Fruit fly (Drosophila melanogaster) Kc167 (cell line): ENCODE measurements around the gene CG5167.

Experiments
- Myc ChIP-seq: fragments of >200 bp; optimal IDR thresholded peaks from 2 replicates; lab custom pipeline; 2017; ENCODE audit warnings: missing external identifiers
- Sin3A ChIP-seq: fragments of >200 bp; optimal IDR thresholded peaks from 2 replicates; lab custom pipeline; 2018; ENCODE audit warnings: missing external identifiers
- h ChIP-seq: fragments of >200 bp; optimal IDR thresholded peaks from 3 replicates; lab custom pipeline; 2018; ENCODE audit warnings: missing external identifiers
- insv ChIP-seq: fragments of >200 bp; optimal IDR thresholded peaks from 3 replicates; lab custom pipeline; 2018; ENCODE audit warnings: missing external identifiers
- psq ChIP-seq: fragments of >200 bp; optimal IDR thresholded peaks from 2 replicates; lab custom pipeline; 2017; ENCODE audit warnings: missing external identifiers
- ttk ChIP-seq: sonication (Bioruptor generic); optimal IDR thresholded peaks from 2 replicates; lab custom pipeline; 2017; ENCODE audit warnings: missing external identifiers

The CG5167 gene

dm6 chr3R:12405928-12406234, 451 bp upstream of the CG5167 start, which contains the start of gene Cyp9f2:
Cyp9f2 (minus strand) TSS chr3R:12406028.
- TF ChIP-seq Myc (lab: Kevin White, UChicago) (no peak), Sin3A (no peak), psq (lab: Kevin White, UChicago) (no peak)

DNA sequence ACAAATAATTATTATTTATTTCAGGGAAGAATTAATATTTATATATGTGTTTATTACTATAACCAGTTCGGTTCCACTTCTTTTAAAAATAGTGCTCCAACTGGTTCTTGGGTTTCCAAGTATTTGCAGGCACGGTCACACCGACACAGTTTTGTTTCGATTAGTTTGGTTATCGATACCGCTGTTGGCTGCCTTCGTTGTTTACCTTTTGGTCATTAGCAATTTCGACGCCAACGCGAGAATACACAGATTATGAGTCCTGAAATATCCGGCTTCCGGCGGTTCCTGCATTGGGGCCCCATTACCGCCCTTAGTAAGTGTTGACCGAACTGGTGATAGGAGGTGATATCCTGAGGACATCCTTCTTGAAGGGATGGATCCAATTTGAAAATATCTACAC, 1.8 kb downstream of the CG5167 start, which contains the start of gene CG5196:
Gene CG5196 (plus strand): TSS at position 157 of the 400 bp plus-strand sequence.
- TF ChIP-seq psq (lab: Kevin White, UChicago) (no peak), h (no peak), Myc (lab: Kevin White, UChicago) (no peak), Sin3A (no peak), ttk (lab: Kevin White, UChicago) (no peak), insv (lab: Kevin White, UChicago) (no peak)

DNA sequence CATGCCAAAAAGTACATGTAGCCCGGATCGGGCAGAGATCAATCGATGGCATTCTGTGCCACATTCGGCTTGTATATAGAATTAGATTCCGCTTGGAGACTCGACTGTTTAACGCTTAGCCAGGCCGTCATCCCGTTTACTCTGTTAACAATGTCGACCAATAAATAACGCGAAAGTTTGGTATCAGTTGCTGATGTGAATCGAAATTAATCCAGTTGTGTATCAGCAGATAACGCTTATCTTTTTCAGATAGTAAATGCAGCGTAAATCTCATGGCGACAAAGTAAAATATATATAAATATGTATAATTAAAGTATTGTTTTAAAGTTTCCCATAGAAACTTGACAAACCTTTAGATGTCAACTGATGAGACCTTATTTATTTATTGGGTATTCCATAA, 5.1 kb downstream of the CG5167 start:
- TF ChIP-seq ttk (lab: Kevin White, UChicago) (no peak), Sin3A (no peak), insv (lab: Kevin White, UChicago) (no peak), psq (lab: Kevin White, UChicago) (no peak), h (no peak), Myc (lab: Kevin White, UChicago) (no peak)

DNA sequence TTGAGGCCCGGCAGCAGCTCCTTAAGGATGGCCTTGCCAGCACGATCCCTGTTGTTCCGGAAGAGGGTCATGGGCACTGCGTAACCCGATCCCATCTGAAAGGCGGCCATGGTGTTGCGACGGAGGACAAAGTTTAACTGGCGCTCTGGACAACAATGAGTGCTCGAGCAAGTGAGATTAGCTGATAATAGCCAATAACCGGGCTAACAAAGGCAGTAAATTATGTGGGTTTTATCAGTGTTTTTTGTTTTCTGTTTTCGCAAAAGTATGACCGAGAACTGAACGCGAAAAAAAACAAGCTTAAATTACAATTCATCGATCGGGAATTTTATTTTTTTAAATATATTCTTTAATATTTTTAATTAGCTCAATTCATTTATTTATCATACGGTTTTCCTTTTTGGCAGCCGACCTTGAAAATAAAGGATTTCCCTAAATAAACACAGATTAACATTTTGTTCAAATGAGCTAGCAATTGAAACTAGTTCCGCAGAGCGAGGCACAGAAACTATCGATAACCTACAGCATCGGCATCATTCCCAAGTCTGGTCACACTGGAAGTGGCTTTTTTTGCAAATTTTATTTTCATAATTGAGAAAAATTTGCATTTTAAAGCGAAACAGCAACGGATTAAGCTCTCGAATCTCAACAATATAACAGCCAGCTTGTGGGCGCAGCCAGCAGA, 7.1 kb downstream of the CG5167 start, which contains the start of the genes Dip-C and pps:
Gene Dip-C (minus strand): TSS at position 486 of the 685 bp plus-strand sequence.
Gene pps (plus strand): TSS at position 555 of the 685 bp plus-strand sequence.
- TF ChIP-seq Myc (lab: Kevin White, UChicago) (no peak), insv (lab: Kevin White, UChicago) (no peak), psq (lab: Kevin White, UChicago) (no peak), ttk (lab: Kevin White, UChicago) (no peak), Sin3A (no peak), h (no peak)

DNA sequence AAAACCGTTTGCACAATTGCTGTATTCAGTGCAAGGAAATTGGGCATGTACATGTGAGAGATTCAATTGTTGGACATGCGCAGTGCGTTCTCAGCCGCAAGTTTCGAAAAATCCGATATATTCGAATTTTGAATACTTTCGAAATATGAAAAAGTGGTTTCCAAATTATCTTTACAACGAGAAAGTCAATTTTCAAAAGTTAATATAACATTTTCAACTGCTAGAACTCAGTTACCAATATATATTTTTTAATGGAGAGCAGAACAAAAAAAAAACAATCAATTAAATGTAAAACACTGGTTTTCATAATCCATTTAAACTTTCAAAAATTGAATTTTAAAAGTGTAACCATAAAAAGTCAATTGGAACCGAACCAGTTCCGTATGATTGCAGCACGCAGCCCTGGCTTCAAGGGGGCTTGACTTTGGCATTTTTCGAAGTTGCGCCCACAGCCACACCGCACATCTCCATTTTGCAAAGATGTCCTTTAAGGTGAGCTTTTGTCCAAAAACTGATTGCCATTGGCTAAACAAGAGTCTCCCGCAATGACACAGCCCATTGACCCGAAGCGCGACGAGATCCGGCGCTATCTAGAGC, 16.1 kb downstream of the CG5167 start, which contains the start of the genes Scgbeta and CG17202:
Gene Scgbeta (minus strand): TSS at position 51 of the 597 bp plus-strand sequence.
Gene CG17202 (plus strand): TSS at position 390 of the 597 bp plus-strand sequence.
- TF ChIP-seq Sin3A (no peak), Myc (lab: Kevin White, UChicago) (no peak), h (no peak), ttk (lab: Kevin White, UChicago) (no peak), psq (lab: Kevin White, UChicago) (no peak), insv (lab: Kevin White, UChicago) (no peak)

- TF ChIP-seq insv (lab: Kevin White, UChicago) (no peak), Myc (lab: Kevin White, UChicago) (no peak), Sin3A (no peak), ttk (lab: Kevin White, UChicago) (no peak), psq (lab: Kevin White, UChicago) (no peak), h (no peak)
Observed at dm6 chr3R:12423997-12424396, 17.7 kb downstream of the CG5167 start.

- TF ChIP-seq Sin3A: peak; percentile 32
- no peak for TF ChIP-seq ttk (lab: Kevin White, UChicago)
- no peak for TF ChIP-seq h
- no peak for TF ChIP-seq insv (lab: Kevin White, UChicago)
- peak; percentile 100 for TF ChIP-seq psq (lab: Kevin White, UChicago)
Observed at dm6 chr3R:12425510-12426309, 19.4 kb downstream of the CG5167 start, which contains the start of gene Pp1-87B. Pp1-87B (minus strand) TSS chr3R:12425917.

DNA sequence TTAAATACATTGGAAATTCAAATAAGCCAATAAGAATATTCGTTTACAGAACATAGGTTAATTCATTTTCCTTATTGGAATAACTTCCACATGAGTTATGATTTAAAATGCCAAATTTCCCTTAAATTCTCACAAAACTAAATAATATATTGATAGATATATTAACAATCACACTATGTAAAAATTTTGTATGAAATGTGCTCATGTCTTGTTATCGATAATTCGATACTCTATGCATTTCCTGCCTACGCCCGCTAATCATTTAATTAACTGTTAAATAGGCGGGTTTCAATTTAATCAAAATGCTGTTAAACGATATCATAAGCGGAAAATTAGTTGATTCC, 19.9 kb downstream of the CG5167 start, which contains the start of gene NANS:
Gene NANS (plus strand): TSS at position 269 of the 344 bp plus-strand sequence.
- TF ChIP-seq h: no peak
- TF ChIP-seq Sin3A: no peak
- TF ChIP-seq insv (lab: Kevin White, UChicago): no peak
- no peak for TF ChIP-seq ttk (lab: Kevin White, UChicago)
- no peak for TF ChIP-seq psq (lab: Kevin White, UChicago)

dm6 chr3R:12429120-12429610, 22.8 kb downstream of the CG5167 start, which contains the start of the genes CG5641 and CG5245:
CG5641 (minus strand) TSS chr3R:12429282.
CG5245 (plus strand) TSS chr3R:12429560.
- no peak for TF ChIP-seq ttk (lab: Kevin White, UChicago)
- no peak for TF ChIP-seq psq (lab: Kevin White, UChicago)
- TF ChIP-seq h: no peak
- no peak for TF ChIP-seq Myc (lab: Kevin White, UChicago)
- no peak for TF ChIP-seq Sin3A
- no peak for TF ChIP-seq insv (lab: Kevin White, UChicago)

- TF ChIP-seq h (no peak), ttk (lab: Kevin White, UChicago) (no peak), Sin3A (no peak), psq (lab: Kevin White, UChicago) (no peak), Myc (lab: Kevin White, UChicago) (no peak), insv (lab: Kevin White, UChicago) (no peak)
Observed at dm6 chr3R:12431030-12431489, 24.7 kb downstream of the CG5167 start, which contains the start of gene Prosalpha2. Prosalpha2 (plus strand) TSS chr3R:12431321.

dm6 chr3R:12433764-12434163, 27.4 kb downstream of the CG5167 start, which contains the start of the genes Aos1 and Srlp:
Aos1 (minus strand) TSS chr3R:12433822.
Srlp (plus strand) TSS chr3R:12434098.
- no peak for TF ChIP-seq Myc (lab: Kevin White, UChicago)
- no peak for TF ChIP-seq Sin3A
- TF ChIP-seq ttk (lab: Kevin White, UChicago): no peak
- TF ChIP-seq insv (lab: Kevin White, UChicago): no peak
